Worm (Caenorhabditis elegans) whole organism, young adult: ENCODE measurements around the gene F26A1.9.

ENCODE experiments used
- T07F8.4 ChIP-seq: sonication (generic microtip); optimal IDR thresholded peaks from 2 replicates; lab custom pipeline; 2016; ENCODE audit warnings: mild to moderate bottlenecking, missing genetic modification characterization, moderate library complexity, missing compliant biosample characterization
- Y67H2A.10 ChIP-seq: fragments of 200-800 bp; sonication (Bioruptor generic); conservative IDR thresholded peaks from 2 replicates; pipeline ENCODE4 v1.3.6; 2022; ENCODE audit warnings: missing genetic modification reagents, missing genetic modification characterization, missing compliant biosample characterization
- Y95B8A.8 ChIP-seq: fragments of 200-800 bp; sonication (Bioruptor generic); IDR thresholded peaks from 2 replicates; pipeline ENCODE4 v1.3.6; 2022; ENCODE audit warnings: missing genetic modification reagents, missing genetic modification characterization, missing compliant biosample characterization
- bed-1 ChIP-seq: fragments of 200-800 bp; sonication (Bioruptor generic); IDR thresholded peaks from 2 replicates; pipeline ENCODE4 v1.3.6; 2022; ENCODE audit warnings: missing genetic modification reagents, missing genetic modification characterization, missing compliant biosample characterization
- cebp-1 ChIP-seq, 2 experiments: fragments of 200-800 bp in 1 of 2; sonication (Bioruptor generic) in 1 of 2; sonication (generic microtip) in 1 of 2; IDR thresholded peaks in 1 of 2; optimal IDR thresholded peaks in 1 of 2; 2 replicates each; pipeline versions ENCODE4 v1.3.6 to Lab custom; 2017 to 2022; ENCODE audit warnings: missing compliant biosample characterization in 2 of 2, missing genetic modification characterization in 2 of 2, mild to moderate bottlenecking in 1 of 2, missing genetic modification reagents in 1 of 2, moderate library complexity in 1 of 2
- dpl-1 ChIP-seq: fragments of 150-350 bp; optimal IDR thresholded peaks from 2 replicates; lab custom pipeline; 2014; ENCODE audit warnings: missing biosample characterization, missing genetic modification reagents, missing genetic modification characterization
- mcd-1 ChIP-seq: fragments of 200-800 bp; sonication (Bioruptor generic); IDR thresholded peaks from 2 replicates; pipeline ENCODE4 v1.3.6; 2022; ENCODE audit warnings: missing genetic modification reagents, missing genetic modification characterization, missing compliant biosample characterization
- repo-1 ChIP-seq: sonication (generic microtip); optimal IDR thresholded peaks from 2 replicates; lab custom pipeline; 2017; ENCODE audit warnings: mild to moderate bottlenecking, missing genetic modification characterization, missing compliant biosample characterization
- snpc-1.1 ChIP-seq: sonication (generic microtip); optimal IDR thresholded peaks from 2 replicates; lab custom pipeline; 2017; ENCODE audit warnings: missing genetic modification characterization, mild to moderate bottlenecking, missing compliant biosample characterization, antibody characterized with exemption, moderate library complexity, missing genotype, missing genetic modification reagents; ENCODE audit not compliant: insufficient read depth
- tbp1 ChIP-seq: fragments of 200-800 bp; sonication (Bioruptor generic); optimal IDR thresholded peaks from 2 replicates; lab custom pipeline; 2018; ENCODE audit warnings: mild to moderate bottlenecking, missing genetic modification characterization, missing compliant biosample characterization

- TF ChIP-seq tbp1 (GFP tag; lab: Kevin White, UChicago) (no peak), bed-1 (no peak), mcd-1 (GFP tag; lab: Robert Waterston, UW) (no peak), snpc-1.1 (no peak), dpl-1 (no peak), T07F8.4 (tag; lab: Kevin White, UChicago) (no peak), cebp-1 (GFP tag; IDR thresholded peaks at IDR 0.05; lab: Robert Waterston, UW) (no peak), cebp-1 (tag; optimal IDR thresholded peaks at IDR 0.05; lab: Kevin White, UChicago) (no peak), Y67H2A.10 (GFP tag; lab: Robert Waterston, UW) (no peak), repo-1 (no peak), Y95B8A.8 (GFP tag; lab: Robert Waterston, UW) (no peak)
Measured at ce11 chrIII:4808089-4808488, 21.3 kb downstream of the F26A1.9 start.
